Fruit fly (Drosophila melanogaster) whole organism, embryonic: ENCODE measurements around the gene CG45428.

Experiments used
- Ada2b ChIP-seq: fragments of 200-800 bp; sonication (Bioruptor generic); IDR thresholded peaks from 2 replicates; pipeline ENCODE4 v1.3.6; 2022; ENCODE audit warnings: missing biosample characterization, missing genetic modification characterization
- Adf1 ChIP-seq: fragments of 200-800 bp; sonication (Bioruptor generic); IDR thresholded peaks from 2 replicates; pipeline ENCODE4 v1.3.6; 2022; ENCODE audit warnings: missing biosample characterization, missing genetic modification characterization
- Asciz ChIP-seq: fragments of 200-800 bp; sonication (Bioruptor generic); optimal IDR thresholded peaks from 2 replicates; lab custom pipeline; 2017; ENCODE audit warnings: missing biosample characterization, mild to moderate bottlenecking, missing genetic modification characterization, missing genetic modification reagents
- Bdp1 ChIP-seq: fragments of 200-800 bp; sonication (Bioruptor generic); optimal IDR thresholded peaks from 3 replicates; lab custom pipeline; 2016; ENCODE audit warnings: missing biosample characterization, missing genetic modification characterization
- CG10147 ChIP-seq: fragments of 200-800 bp; sonication (Bioruptor generic); optimal IDR thresholded peaks from 2 replicates; lab custom pipeline; 2019; ENCODE audit warnings: missing biosample characterization, mild to moderate bottlenecking, missing genetic modification characterization, moderate library complexity
- CG10431 ChIP-seq: fragments of 200-800 bp; sonication (Bioruptor generic); optimal IDR thresholded peaks from 3 replicates; lab custom pipeline; 2018; ENCODE audit warnings: missing biosample characterization, mild to moderate bottlenecking, missing genetic modification characterization
- CG11696 ChIP-seq: fragments of 200-800 bp; sonication (Bioruptor generic); IDR thresholded peaks from 2 replicates; pipeline ENCODE4 v1.3.6; 2022; ENCODE audit warnings: missing biosample characterization, missing genetic modification characterization
- CG12769 ChIP-seq: fragments of 200-800 bp; sonication (Bioruptor generic); optimal IDR thresholded peaks from 2 replicates; lab custom pipeline; 2019; ENCODE audit warnings: missing biosample characterization, mild to moderate bottlenecking, missing genetic modification characterization, moderate library complexity
- CG13287 ChIP-seq: fragments of 200-800 bp; sonication (Bioruptor generic); IDR thresholded peaks from 2 replicates; pipeline ENCODE4 v1.3.6; 2022; ENCODE audit warnings: missing biosample characterization, missing genetic modification characterization; ENCODE audit not compliant: partially characterized antibody
- CG14441 ChIP-seq: fragments of 200-800 bp; sonication (Bioruptor generic); IDR thresholded peaks from 2 replicates; pipeline ENCODE4 v1.3.6; 2022; ENCODE audit warnings: missing biosample characterization, missing genetic modification characterization
- CG34224 ChIP-seq: fragments of 200-800 bp; sonication (Bioruptor generic); IDR thresholded peaks from 3 replicates; pipeline ENCODE4 v1.3.6; 2022; ENCODE audit warnings: missing biosample characterization, missing genetic modification characterization; ENCODE audit not compliant: partially characterized antibody
- CG34376 ChIP-seq: fragments of 200-800 bp; sonication (Bioruptor generic); optimal IDR thresholded peaks from 2 replicates; lab custom pipeline; 2018; ENCODE audit warnings: missing biosample characterization, mild to moderate bottlenecking, missing genetic modification characterization
- CG4360 ChIP-seq: fragments of 200-800 bp; sonication (Bioruptor generic); IDR thresholded peaks from 2 replicates; pipeline ENCODE4 v1.3.6; 2022; ENCODE audit warnings: missing biosample characterization, missing genetic modification characterization
- CG6854 ChIP-seq: fragments of 200-800 bp; sonication (Bioruptor generic); optimal IDR thresholded peaks from 3 replicates; lab custom pipeline; 2017; ENCODE audit warnings: missing biosample characterization, mild to moderate bottlenecking, missing genetic modification characterization
- CG7786 ChIP-seq: fragments of 200-800 bp; sonication (Bioruptor generic); optimal IDR thresholded peaks from 2 replicates; lab custom pipeline; 2016; ENCODE audit warnings: missing biosample characterization, missing genetic modification characterization
- CG8924 ChIP-seq: fragments of 200-800 bp; optimal IDR thresholded peaks from 3 replicates; lab custom pipeline; 2019; ENCODE audit warnings: missing biosample characterization, mild to moderate bottlenecking, missing genetic modification characterization, moderate library complexity
- CTCF ChIP-seq: fragments of 200-800 bp; sonication (Bioruptor generic); optimal IDR thresholded peaks from 2 replicates; lab custom pipeline; 2017; ENCODE audit warnings: missing biosample characterization, mild to moderate bottlenecking, missing genetic modification characterization, moderate library complexity
- Dip2 ChIP-seq: fragments of 200-800 bp; sonication (Bioruptor generic); IDR thresholded peaks from 2 replicates; pipeline ENCODE4 v1.3.6; 2022; ENCODE audit warnings: missing biosample characterization, missing genetic modification characterization
- Fer1 ChIP-seq: fragments of 200-800 bp; sonication (Bioruptor generic); optimal IDR thresholded peaks from 2 replicates; lab custom pipeline; 2017; ENCODE audit warnings: missing biosample characterization, mild to moderate bottlenecking, missing genetic modification characterization
- GATAe ChIP-seq: fragments of 200-800 bp; sonication (Bioruptor generic); conservative IDR thresholded peaks from 2 replicates; pipeline ENCODE4 v1.3.6; 2022; ENCODE audit warnings: missing biosample characterization, missing genetic modification characterization
- Hmr ChIP-seq: fragments of 200-800 bp; sonication (Bioruptor generic); optimal IDR thresholded peaks from 3 replicates; lab custom pipeline; 2017; ENCODE audit warnings: mild to moderate bottlenecking, missing biosample characterization, missing genetic modification reagents, missing genetic modification characterization
- Hr78 ChIP-seq, 2 experiments: fragments of 200-800 bp in 1 of 2; fragments of >200 bp in 1 of 2; sonication (Bioruptor generic) in 1 of 2; optimal IDR thresholded peaks; 2 replicates each; lab custom pipeline; 2017 to 2019; ENCODE audit warnings: missing biosample characterization in 2 of 2, missing genetic modification characterization in 2 of 2, mild to moderate bottlenecking in 1 of 2, moderate library complexity in 1 of 2
- Jarid2 ChIP-seq: fragments of 200-800 bp; sonication (Bioruptor generic); optimal IDR thresholded peaks from 3 replicates; lab custom pipeline; 2017; ENCODE audit warnings: mild to moderate bottlenecking, missing biosample characterization, missing genetic modification reagents, missing genetic modification characterization
- Max ChIP-seq: fragments of 200-800 bp; sonication (Bioruptor generic); optimal IDR thresholded peaks from 2 replicates; lab custom pipeline; 2016; ENCODE audit warnings: missing biosample characterization, mild to moderate bottlenecking, missing genetic modification characterization
- Med ChIP-seq: fragments of 200-800 bp; sonication (Bioruptor generic); peaks from one replicate; lab custom pipeline; 2016; ENCODE audit warnings: missing biosample characterization, missing genetic modification characterization, mild to moderate bottlenecking, inconsistent platforms, moderate library complexity
- Sry-β ChIP-seq: fragments of 200-800 bp; sonication (Bioruptor generic); optimal IDR thresholded peaks from 2 replicates; lab custom pipeline; 2018; ENCODE audit warnings: missing biosample characterization, mild to moderate bottlenecking, missing genetic modification characterization, moderate library complexity
- Vsx1 ChIP-seq: fragments of 200-800 bp; sonication (Bioruptor generic); optimal IDR thresholded peaks from 2 replicates; lab custom pipeline; 2017; ENCODE audit warnings: missing biosample characterization, mild to moderate bottlenecking, missing genetic modification characterization, missing genetic modification reagents
- abd-A ChIP-seq: fragments of 200-800 bp; sonication (Bioruptor generic); optimal IDR thresholded peaks from 3 replicates; lab custom pipeline; 2019; ENCODE audit warnings: missing biosample characterization, mild to moderate bottlenecking, missing genetic modification characterization, moderate library complexity
- ato ChIP-seq: fragments of 200-800 bp; sonication (Bioruptor generic); IDR thresholded peaks from 2 replicates; pipeline ENCODE4 v1.3.6; 2022; ENCODE audit warnings: missing biosample characterization, missing genetic modification characterization; ENCODE audit not compliant: partially characterized antibody
- exex ChIP-seq: fragments of 200-800 bp; sonication (Bioruptor generic); optimal IDR thresholded peaks from 4 replicates; lab custom pipeline; 2018; ENCODE audit warnings: missing biosample characterization, mild to moderate bottlenecking, missing genetic modification characterization, moderate library complexity
- ham ChIP-seq: fragments of 200-800 bp; sonication (Bioruptor generic); IDR thresholded peaks from 2 replicates; pipeline ENCODE4 v1.3.6; 2022; ENCODE audit warnings: missing biosample characterization, missing genetic modification characterization
- hkb ChIP-seq, 2 experiments: fragments of 200-800 bp in 1 of 2; fragments of >200 bp in 1 of 2; sonication (Bioruptor generic) in 1 of 2; IDR thresholded peaks in 1 of 2; optimal IDR thresholded peaks in 1 of 2; 2 replicates each; pipeline versions ENCODE4 v1.3.6 to Lab custom; 2017 to 2022; ENCODE audit warnings: missing biosample characterization in 1 of 2, missing genetic modification characterization in 1 of 2
- lab ChIP-seq: fragments of 200-800 bp; sonication (Bioruptor generic); optimal IDR thresholded peaks from 3 replicates; lab custom pipeline; 2017; ENCODE audit warnings: missing biosample characterization, missing genetic modification characterization, mild to moderate bottlenecking, moderate library complexity, missing genetic modification reagents
- lov ChIP-seq, 2 experiments: fragments of 200-800 bp in 1 of 2; fragments of >200 bp in 1 of 2; sonication (Bioruptor generic) in 1 of 2; IDR thresholded peaks in 1 of 2; optimal IDR thresholded peaks in 1 of 2; 2 replicates in 1 of 2; 3 replicates in 1 of 2; pipeline versions ENCODE4 v1.3.6 to Lab custom; 2017 to 2022; ENCODE audit warnings: missing biosample characterization in 1 of 2, missing genetic modification characterization in 1 of 2
- nerfin-2 ChIP-seq: fragments of 200-800 bp; sonication (Bioruptor generic); IDR thresholded peaks from 2 replicates; pipeline ENCODE4 v1.3.6; 2022; ENCODE audit warnings: missing biosample characterization, missing genetic modification characterization; ENCODE audit not compliant: partially characterized antibody
- org-1 ChIP-seq: fragments of 200-800 bp; sonication (Bioruptor generic); optimal IDR thresholded peaks from 2 replicates; lab custom pipeline; 2017; ENCODE audit warnings: missing biosample characterization, missing genetic modification characterization
- prd ChIP-seq, 3 experiments: fragments of >200 bp in 2 of 3; fragments of 200-800 bp in 1 of 3; sonication (Bioruptor generic) in 1 of 3; optimal IDR thresholded peaks in 2 of 3; IDR thresholded peaks in 1 of 3; 2 replicates in 2 of 3; 3 replicates in 1 of 3; pipeline versions ENCODE4 v1.3.6 to Lab custom; 2017 to 2022; ENCODE audit warnings: missing biosample characterization in 1 of 3, missing genetic modification characterization in 1 of 3
- rib ChIP-seq: fragments of 200-800 bp; sonication (Bioruptor generic); IDR thresholded peaks from 2 replicates; pipeline ENCODE4 v1.3.6; 2022; ENCODE audit warnings: missing biosample characterization, missing genetic modification characterization
- sd ChIP-seq: fragments of 200-800 bp; sonication (Bioruptor generic); optimal IDR thresholded peaks from 3 replicates; lab custom pipeline; 2018; ENCODE audit warnings: missing biosample characterization, mild to moderate bottlenecking, missing genetic modification characterization, moderate library complexity
- sens ChIP-seq: fragments of 200-800 bp; sonication (Bioruptor generic); peaks from one replicate; lab custom pipeline; 2016; ENCODE audit warnings: missing biosample characterization, missing genetic modification characterization
- sima ChIP-seq: fragments of 200-800 bp; sonication (Bioruptor generic); optimal IDR thresholded peaks from 2 replicates; lab custom pipeline; 2016; ENCODE audit warnings: missing biosample characterization, missing genetic modification characterization
- sr ChIP-seq: fragments of 200-800 bp; sonication (Bioruptor generic); IDR thresholded peaks from 3 replicates; pipeline ENCODE4 v1.3.6; 2022; ENCODE audit warnings: missing biosample characterization, missing genetic modification characterization
- tll ChIP-seq, 2 experiments: fragments of 200-800 bp in 1 of 2; fragments of >200 bp in 1 of 2; sonication (Bioruptor generic) in 1 of 2; optimal IDR thresholded peaks; 2 replicates each; lab custom pipeline; 2017 to 2019; ENCODE audit warnings: missing biosample characterization in 2 of 2, missing genetic modification characterization in 2 of 2, mild to moderate bottlenecking in 1 of 2, moderate library complexity in 1 of 2
- trh ChIP-seq: fragments of 200-800 bp; sonication (Bioruptor generic); optimal IDR thresholded peaks from 2 replicates; lab custom pipeline; 2016; ENCODE audit warnings: missing biosample characterization, missing genetic modification characterization

Gene CG45428

DNA sequence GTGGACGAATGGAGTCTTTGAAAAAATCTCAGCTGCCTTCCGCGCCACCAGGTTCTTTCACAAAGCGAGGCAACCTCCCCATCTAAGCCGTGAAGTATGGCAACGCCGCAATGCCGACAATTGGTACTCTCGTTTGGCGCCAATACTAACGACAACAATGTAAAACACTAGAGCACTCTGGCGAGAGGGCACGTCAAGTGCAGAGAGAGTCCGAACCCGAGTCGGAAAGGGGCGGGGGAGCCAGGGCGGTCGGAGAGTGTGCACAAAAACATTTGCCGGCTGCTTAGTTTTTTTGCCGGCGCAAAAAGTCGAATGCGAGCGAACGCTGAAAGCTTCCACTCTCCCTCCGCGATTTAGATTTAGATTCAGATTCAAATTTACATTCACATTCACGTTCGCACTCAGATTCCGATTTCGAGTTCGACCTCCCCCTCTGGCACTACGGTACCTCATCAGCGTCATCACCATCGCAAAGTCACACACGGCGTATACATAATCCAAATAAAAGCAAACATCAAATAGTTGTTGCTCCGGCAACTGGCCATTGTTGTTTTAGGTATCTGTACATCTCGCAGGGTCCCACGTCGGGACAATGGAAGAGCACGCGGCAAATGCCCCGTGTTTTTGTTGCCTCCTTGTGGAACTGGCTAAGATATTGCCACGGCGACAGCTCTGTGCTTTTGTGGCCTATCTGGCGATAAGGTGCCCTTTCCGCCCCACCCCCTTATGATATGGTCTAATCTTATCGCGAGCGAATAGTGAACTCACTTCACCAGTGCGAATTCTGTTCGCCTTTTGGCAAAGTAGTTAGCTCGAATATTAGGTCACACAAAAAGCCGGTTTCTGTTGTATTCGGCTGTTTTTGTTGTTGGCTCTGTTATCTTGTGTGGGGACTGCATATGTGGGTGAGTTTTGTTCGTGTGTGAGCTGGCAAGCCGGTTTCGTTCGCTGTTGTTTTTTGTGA, 1.1 kb upstream of the CG45428 start (continued):
- TF ChIP-seq CG10147 (GFP tag; lab: Kevin White, UChicago) (peak; percentile 1), Vsx1 (GFP tag; lab: Kevin White, UChicago) (no peak), sd (tag; lab: Kevin White, UChicago) (peak; percentile 6), CG10431 (GFP tag; lab: Kevin White, UChicago) (no peak), Jarid2 (no peak), Adf1 (peak; percentile 76), Fer1 (GFP tag; lab: Kevin White, UChicago) (peak; percentile 27), CG12769 (tag; lab: Kevin White, UChicago) (peak; percentile 48), CG13287 (GFP tag; lab: Robert Waterston, UW) (peak; percentile 35; the same call in 1 of the 2 replicates), sr (GFP tag; lab: Robert Waterston, UW) (peak; percentile 10; the same call in 1 of the 3 replicates), GATAe (GFP tag; lab: Robert Waterston, UW) (peak; percentile 99), CG11696 (no peak), CG34376 (GFP tag; lab: Kevin White, UChicago) (peak; percentile 57), lab (GFP tag; lab: Kevin White, UChicago) (peak; percentile 47), prd (optimal IDR thresholded peaks at IDR 0.05; lab: Kevin White, UChicago) (no peak), prd (GFP tag; IDR thresholded peaks at IDR 0.05; lab: Robert Waterston, UW) (no peak), CG4360 (peak; percentile 48; the same call in 1 of the 2 replicates), CG34224 (0 out of 3 replicates have a peak, but pooled peaks have one; percentile 31), exex (tag; lab: Kevin White, UChicago) (peak; percentile 66), rib (GFP tag; lab: Robert Waterston, UW) (peak; percentile 93), Dip2 (GFP tag; lab: Robert Waterston, UW) (no peak), Ada2b (GFP tag; lab: Robert Waterston, UW) (0 out of 2 replicates have a peak, but pooled peaks have one; percentile 17), ato (GFP tag; lab: Robert Waterston, UW) (0 out of 2 replicates have a peak, but pooled peaks have one; percentile 24), CTCF (no peak)

- TF ChIP-seq lov (optimal IDR thresholded peaks at IDR 0.05; lab: Kevin White, UChicago): no peak
- TF ChIP-seq lov (GFP tag; IDR thresholded peaks at IDR 0.05; lab: Robert Waterston, UW): no peak
- TF ChIP-seq Hr78 (GFP tag; optimal IDR thresholded peaks at IDR 0.05; lab: Kevin White, UChicago): no peak
- TF ChIP-seq sima (GFP tag; lab: Kevin White, UChicago): no peak
- TF ChIP-seq Sry-β: no peak
- TF ChIP-seq CG6854 (GFP tag; lab: Kevin White, UChicago): peak; percentile 57
- TF ChIP-seq CG8924 (tag; lab: Kevin White, UChicago): no peak
- no peak for TF ChIP-seq Bdp1 (GFP tag; lab: Kevin White, UChicago)
- TF ChIP-seq nerfin-2 (GFP tag; lab: Robert Waterston, UW): no peak
- TF ChIP-seq ham (GFP tag; lab: Robert Waterston, UW): no peak
- no peak for TF ChIP-seq Asciz (GFP tag; lab: Kevin White, UChicago)
- TF ChIP-seq Med (GFP tag; lab: Kevin White, UChicago): peak; percentile 77
- TF ChIP-seq sens (GFP tag; lab: Kevin White, UChicago): no peak
- TF ChIP-seq org-1 (GFP tag; lab: Kevin White, UChicago): no peak
- no peak for TF ChIP-seq Max
- no peak for TF ChIP-seq CG14441 (GFP tag; lab: Robert Waterston, UW)
- no peak for TF ChIP-seq tll (GFP tag; optimal IDR thresholded peaks at IDR 0.05; lab: Kevin White, UChicago)
- no peak for TF ChIP-seq CG11696
- TF ChIP-seq hkb (optimal IDR thresholded peaks at IDR 0.05; lab: Kevin White, UChicago): no peak
- TF ChIP-seq hkb (GFP tag; IDR thresholded peaks at IDR 0.05; lab: Robert Waterston, UW): no peak
- peak; percentile 60 for TF ChIP-seq Hmr (GFP tag; lab: Kevin White, UChicago)
- no peak for TF ChIP-seq CG7786
- TF ChIP-seq abd-A (tag; lab: Kevin White, UChicago): peak; percentile 83
- no peak for TF ChIP-seq trh
Observed at dm6 chr3L:22835144-22835964, 1.5 kb downstream of the CG45428 start, which contains the start of gene jim. jim (minus strand) TSS chr3L:22835194.
